Worm (Caenorhabditis elegans) whole organism, L1 larva: ENCODE results near the gene col-147.
A peak's percentile ranks its signal among the peaks of the same experiment; 100 is the strongest.

Experiments
- C16A3.4 ChIP-seq: fragments of 150-350 bp; optimal IDR thresholded peaks from 2 replicates; lab custom pipeline; 2014; ENCODE audit warnings: missing biosample characterization, missing genetic modification characterization
- Y116A8C.19 ChIP-seq: sonication (generic microtip); optimal IDR thresholded peaks from 2 replicates; lab custom pipeline; 2016; ENCODE audit warnings: missing compliant biosample characterization, missing genetic modification characterization, borderline replicate concordance
- blmp-1 ChIP-seq: fragments of 150-350 bp; optimal IDR thresholded peaks from 2 replicates; lab custom pipeline; 2014; ENCODE audit warnings: missing biosample characterization, missing genetic modification characterization
- ceh-82 ChIP-seq, 3 experiments: fragments of 150-350 bp in 1 of 3; sonication (generic microtip) in 2 of 3; optimal IDR thresholded peaks; 2 replicates each; lab custom pipeline; 2014 to 2017; ENCODE audit warnings: missing biosample characterization in 3 of 3, missing genetic modification characterization in 3 of 3
- dpl-1 ChIP-seq, 3 experiments: fragments of 150-350 bp in 2 of 3; sonication (generic microtip) in 1 of 3; optimal IDR thresholded peaks; 2 replicates each; lab custom pipeline; 2014 to 2017; ENCODE audit warnings: missing biosample characterization in 3 of 3, missing genetic modification characterization in 3 of 3, missing genetic modification reagents in 3 of 3
- dsc-1 ChIP-seq: sonication (generic microtip); optimal IDR thresholded peaks from 2 replicates; lab custom pipeline; 2016; ENCODE audit warnings: mild to moderate bottlenecking, missing genetic modification characterization, missing compliant biosample characterization
- efl-1 ChIP-seq, 4 experiments: fragments of 150-350 bp; optimal IDR thresholded peaks in 3 of 4; peaks in 1 of 4; 1 replicate in 1 of 4; 2 replicates in 3 of 4; lab custom pipeline; 2014; ENCODE audit warnings: missing biosample characterization in 2 of 4, missing genetic modification characterization in 2 of 4, missing genetic modification reagents in 2 of 4
- elt-2 ChIP-seq: sonication (generic microtip); optimal IDR thresholded peaks from 2 replicates; lab custom pipeline; 2016; ENCODE audit warnings: missing genetic modification characterization, mild to moderate bottlenecking, inconsistent platforms, missing compliant biosample characterization, missing genetic modification reagents
- elt-3 ChIP-seq, 6 experiments: fragments of 150-350 bp in 1 of 6; sonication (generic microtip); optimal IDR thresholded peaks; 2 replicates each; lab custom pipeline; 2017 to 2018; ENCODE audit warnings: missing biosample characterization in 6 of 6, missing genetic modification characterization in 6 of 6, inconsistent platforms in 1 of 6
- ets-5 ChIP-seq: fragments of 200-800 bp; sonication (Bioruptor generic); IDR thresholded peaks from 2 replicates; pipeline ENCODE4 v1.3.6; 2022; ENCODE audit warnings: missing genetic modification characterization, missing compliant biosample characterization
- fkh-4 ChIP-seq: sonication (generic microtip); optimal IDR thresholded peaks from 2 replicates; lab custom pipeline; 2016; ENCODE audit warnings: missing compliant biosample characterization, missing genetic modification characterization, borderline replicate concordance
- hpl-2 ChIP-seq: fragments of 150-350 bp; optimal IDR thresholded peaks from 2 replicates; lab custom pipeline; 2014; ENCODE audit warnings: missing biosample characterization, missing genetic modification reagents, missing genetic modification characterization
- irx-1 ChIP-seq: sonication (generic microtip); optimal IDR thresholded peaks from 2 replicates; lab custom pipeline; 2016; ENCODE audit warnings: missing genetic modification characterization, missing compliant biosample characterization
- jun-1 ChIP-seq: fragments of 150-350 bp; optimal IDR thresholded peaks from 2 replicates; lab custom pipeline; 2014; ENCODE audit warnings: missing biosample characterization, missing genetic modification reagents, missing genetic modification characterization
- lin-13 ChIP-seq: fragments of 150-350 bp; optimal IDR thresholded peaks from 2 replicates; lab custom pipeline; 2014; ENCODE audit warnings: missing biosample characterization, missing genetic modification reagents, missing genetic modification characterization
- lin-14 ChIP-seq: fragments of 200-800 bp; sonication (Bioruptor generic); optimal IDR thresholded peaks from 2 replicates; lab custom pipeline; 2018; ENCODE audit warnings: mild to moderate bottlenecking, missing genetic modification characterization, moderate library complexity, missing compliant biosample characterization
- lin-35 ChIP-seq, 2 experiments: fragments of 150-350 bp; optimal IDR thresholded peaks; 2 replicates each; lab custom pipeline; 2014; ENCODE audit warnings: missing biosample characterization in 2 of 2, missing genetic modification characterization in 2 of 2, missing genetic modification reagents in 2 of 2
- lin-39 ChIP-seq: fragments of 150-350 bp; optimal IDR thresholded peaks from 2 replicates; lab custom pipeline; 2014; ENCODE audit warnings: missing biosample characterization, missing genetic modification reagents, missing genetic modification characterization
- lir-3 ChIP-seq: sonication (generic microtip); optimal IDR thresholded peaks from 2 replicates; lab custom pipeline; 2016; ENCODE audit warnings: mild to moderate bottlenecking, missing genetic modification characterization, moderate library complexity, missing compliant biosample characterization; ENCODE audit not compliant: poor library complexity
- lsy-2 ChIP-seq, 2 experiments: fragments of 150-350 bp; optimal IDR thresholded peaks; 2 replicates each; lab custom pipeline; 2014; ENCODE audit warnings: missing biosample characterization in 2 of 2, missing genetic modification characterization in 2 of 2
- mdl-1 ChIP-seq, 2 experiments: fragments of 150-350 bp; optimal IDR thresholded peaks; 2 replicates each; lab custom pipeline; 2014 to 2017; ENCODE audit warnings: missing biosample characterization in 2 of 2, missing genetic modification characterization in 2 of 2, inconsistent platforms in 1 of 2
- mep-1 ChIP-seq: fragments of 150-350 bp; optimal IDR thresholded peaks from 2 replicates; lab custom pipeline; 2014; ENCODE audit warnings: missing biosample characterization, missing genetic modification characterization
- nhr-11 ChIP-seq: fragments of 150-350 bp; optimal IDR thresholded peaks from 2 replicates; lab custom pipeline; 2014; ENCODE audit warnings: missing biosample characterization, missing genetic modification characterization
- nhr-19 ChIP-seq: fragments of 200-800 bp; sonication (Bioruptor generic); conservative IDR thresholded peaks from 2 replicates; pipeline ENCODE4 v1.3.6; 2022; ENCODE audit warnings: missing genetic modification characterization, missing compliant biosample characterization
- nhr-20 ChIP-seq: sonication (generic microtip); optimal IDR thresholded peaks from 2 replicates; lab custom pipeline; 2016; ENCODE audit warnings: mild to moderate bottlenecking, missing genetic modification characterization, missing compliant biosample characterization
- nhr-47 ChIP-seq: sonication (generic microtip); optimal IDR thresholded peaks from 2 replicates; lab custom pipeline; 2016; ENCODE audit warnings: mild to moderate bottlenecking, missing genetic modification characterization, moderate library complexity, missing compliant biosample characterization
- nhr-71 ChIP-seq: sonication (generic microtip); optimal IDR thresholded peaks from 2 replicates; lab custom pipeline; 2016; ENCODE audit warnings: mild to moderate bottlenecking, missing genetic modification characterization, moderate library complexity, missing compliant biosample characterization
- nhr-85 ChIP-seq: sonication (generic microtip); peaks from one replicate; lab custom pipeline; 2016; ENCODE audit warnings: missing genetic modification characterization, inconsistent platforms, missing compliant biosample characterization
- nhr-90 ChIP-seq: sonication (generic microtip); optimal IDR thresholded peaks from 2 replicates; lab custom pipeline; 2016; ENCODE audit warnings: mild to moderate bottlenecking, missing genetic modification characterization, missing compliant biosample characterization; ENCODE audit not compliant: poor library complexity
- pax-3 ChIP-seq: fragments of 200-800 bp; sonication (Bioruptor generic); optimal IDR thresholded peaks from 2 replicates; lab custom pipeline; 2018; ENCODE audit warnings: mild to moderate bottlenecking, missing genetic modification characterization, moderate library complexity, missing compliant biosample characterization
- rnt-1 ChIP-seq: sonication (generic microtip); optimal IDR thresholded peaks from 2 replicates; lab custom pipeline; 2016; ENCODE audit warnings: mild to moderate bottlenecking, missing genetic modification characterization, moderate library complexity, missing compliant biosample characterization
- skn-1 ChIP-seq: fragments of 150-350 bp; optimal IDR thresholded peaks from 2 replicates; lab custom pipeline; 2014; ENCODE audit warnings: missing biosample characterization, missing genetic modification characterization
- snpc-4 ChIP-seq: fragments of 150-350 bp; optimal IDR thresholded peaks from 2 replicates; lab custom pipeline; 2014; ENCODE audit warnings: missing biosample characterization, missing genetic modification characterization
- snu-23 ChIP-seq: sonication (generic microtip); optimal IDR thresholded peaks from 2 replicates; lab custom pipeline; 2016; ENCODE audit warnings: missing genetic modification characterization, missing compliant biosample characterization
- sox-4 ChIP-seq: sonication (generic microtip); optimal IDR thresholded peaks from 2 replicates; lab custom pipeline; 2016; ENCODE audit warnings: missing genetic modification characterization, missing compliant biosample characterization
- swsn-7 ChIP-seq: sonication (generic microtip); optimal IDR thresholded peaks from 2 replicates; lab custom pipeline; 2016; ENCODE audit warnings: missing genetic modification characterization, missing compliant biosample characterization
- tbx-2 ChIP-seq: sonication (generic microtip); optimal IDR thresholded peaks from 2 replicates; lab custom pipeline; 2016; ENCODE audit warnings: missing genetic modification characterization, missing compliant biosample characterization
- tlp-1 ChIP-seq: fragments of 150-350 bp; optimal IDR thresholded peaks from 2 replicates; lab custom pipeline; 2014; ENCODE audit warnings: missing biosample characterization, missing genetic modification characterization
- unc-130 ChIP-seq: fragments of 150-350 bp; optimal IDR thresholded peaks from 2 replicates; lab custom pipeline; 2017; ENCODE audit warnings: missing biosample characterization, missing genetic modification characterization, inconsistent platforms
- unc-86 ChIP-seq: sonication (generic microtip); optimal IDR thresholded peaks from 2 replicates; lab custom pipeline; 2016; ENCODE audit warnings: missing genetic modification characterization, missing compliant biosample characterization
- xbp-1 ChIP-seq: sonication (generic microtip); optimal IDR thresholded peaks from 2 replicates; lab custom pipeline; 2016; ENCODE audit warnings: missing genetic modification characterization, missing compliant biosample characterization
- zip-4 ChIP-seq: fragments of 200-800 bp; sonication (Bioruptor generic); optimal IDR thresholded peaks from 2 replicates; lab custom pipeline; 2018; ENCODE audit warnings: mild to moderate bottlenecking, missing genetic modification characterization, moderate library complexity, missing compliant biosample characterization
- ztf-11 ChIP-seq, 2 experiments: sonication (generic microtip); optimal IDR thresholded peaks; 2 replicates each; lab custom pipeline; 2016 to 2017; ENCODE audit warnings: missing genetic modification characterization in 2 of 2, missing biosample characterization in 1 of 2, missing compliant biosample characterization in 1 of 2
- ztf-4 ChIP-seq: fragments of 150-350 bp; optimal IDR thresholded peaks from 2 replicates; lab custom pipeline; 2014; ENCODE audit warnings: missing biosample characterization, missing genetic modification characterization

Gene col-147

ce11 chrV:9583323-9583644, 49.9 kb downstream of the col-147 start, which contains the start of gene K09G1.1:
K09G1.1 (plus strand) TSS chrV:9583545.
- TF ChIP-seq blmp-1 (tag; lab: Kevin White, UChicago) = no peak
- no peak for TF ChIP-seq dpl-1 (GFP tag; optimal IDR thresholded peaks at IDR 0.05; lab: Kevin White, UChicago)
- no peak for TF ChIP-seq sox-4 (tag; lab: Kevin White, UChicago)
- TF ChIP-seq xbp-1 = no peak
- TF ChIP-seq, all 84 proteins: peak for 0

DNA sequence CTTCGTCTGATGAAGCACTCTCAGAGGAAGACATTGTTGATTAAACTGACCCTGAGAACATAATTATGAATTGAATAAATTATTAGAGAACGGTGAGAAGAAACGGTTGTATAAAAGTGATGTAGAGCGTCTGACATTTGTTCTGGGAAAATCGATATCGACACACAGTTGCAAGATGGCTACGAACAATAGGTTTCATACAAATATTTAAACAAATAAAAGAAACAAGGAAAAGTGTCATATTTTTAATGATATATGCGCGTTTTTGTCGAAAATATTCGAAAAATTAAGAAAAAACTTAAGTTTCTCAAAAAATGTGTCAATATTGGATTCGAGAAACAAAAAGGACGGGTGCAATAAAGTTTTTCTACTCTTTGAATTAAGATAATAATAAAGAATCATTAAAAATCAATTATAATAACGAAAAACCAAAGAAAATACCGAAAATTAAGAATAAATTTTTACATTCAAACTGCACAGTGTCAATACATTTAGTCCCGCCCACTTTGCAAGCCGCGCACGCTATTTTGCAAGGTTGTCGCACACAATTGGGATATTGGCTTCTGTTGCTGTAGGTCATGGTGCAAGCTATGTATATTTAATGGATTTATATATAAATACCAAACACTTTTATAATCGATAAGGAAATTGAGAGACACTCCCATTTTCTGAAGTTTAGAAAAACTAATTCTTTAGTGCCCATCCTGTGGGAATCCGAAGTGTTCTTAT, 50.4 kb downstream of the col-147 start, which contains the start of gene rtfo-1:
Gene rtfo-1, minus strand, starts transcription at position 51 of the 729 bp plus-strand sequence.
- TF ChIP-seq lir-3 (tag; lab: Kevin White, UChicago) (peak; percentile 31), ztf-4 (peak; percentile 47), rnt-1 (tag; lab: Kevin White, UChicago) (peak; percentile 62), dpl-1 (GFP tag; optimal IDR thresholded peaks at IDR 0.05; lab: Kevin White, UChicago) (peak; percentile 30 to 50 (median 47)), blmp-1 (tag; lab: Kevin White, UChicago) (peak; percentile 28), zip-4 (GFP tag; lab: Kevin White, UChicago) (peak; percentile 16), unc-130 (peak; percentile 44), Y116A8C.19 (no peak), lsy-2 (tag; optimal IDR thresholded peaks at IDR 0.05; lab: Kevin White, UChicago) (peak; percentile 36 to 41), ceh-82 (tag; optimal IDR thresholded peaks at IDR 0.05; lab: Kevin White, UChicago) (peak; percentile 7 to 36 (median 35)), mdl-1 (tag; optimal IDR thresholded peaks at IDR 0.05; lab: Kevin White, UChicago) (peak in 1 of 2 experiments; percentile 48), lin-13 (GFP tag; lab: Kevin White, UChicago) (peak; percentile 38), unc-86 (tag; lab: Kevin White, UChicago) (peak; percentile 23), irx-1 (tag; lab: Kevin White, UChicago) (peak; percentile 30), elt-3 (tag; optimal IDR thresholded peaks at IDR 0.05; lab: Kevin White, UChicago) (no peak), jun-1 (tag; lab: Kevin White, UChicago) (no peak), lin-35 (GFP tag; optimal IDR thresholded peaks at IDR 0.05; lab: Kevin White, UChicago) (peak; percentile 29 to 60), hpl-2 (GFP tag; lab: Kevin White, UChicago) (peak; percentile 38), mep-1 (tag; lab: Kevin White, UChicago) (peak; percentile 46), nhr-47 (tag; lab: Kevin White, UChicago) (peak; percentile 58), tbx-2 (tag; lab: Kevin White, UChicago) (peak; percentile 39), snpc-4 (tag; lab: Kevin White, UChicago) (peak; percentile 38), nhr-20 (tag; lab: Kevin White, UChicago) (peak; percentile 45), efl-1 (optimal IDR thresholded peaks at IDR 0.05; lab: Kevin White, UChicago) (peak; percentile 37 to 51), efl-1 (GFP tag; optimal IDR thresholded peaks at IDR 0.05 in 1 of 2; lab: Kevin White, UChicago) (peak; percentile 17 to 96), tlp-1 (tag; lab: Kevin White, UChicago) (no peak), dsc-1 (peak; percentile 35), elt-2 (tag; lab: Kevin White, UChicago) (peak; percentile 22), snu-23 (GFP tag; lab: Kevin White, UChicago) (peak; percentile 60), fkh-4 (tag; lab: Kevin White, UChicago) (no peak), pax-3 (tag; lab: Kevin White, UChicago) (no peak), nhr-19 (peak; percentile 29), C16A3.4 (tag; lab: Kevin White, UChicago) (peak; percentile 25), ets-5 (no peak), ztf-11 (tag; optimal IDR thresholded peaks at IDR 0.05; lab: Kevin White, UChicago) (peak in 1 of 2 experiments; percentile 7), lin-39 (no peak), xbp-1 (peak; percentile 54), nhr-11 (no peak), nhr-71 (tag; lab: Kevin White, UChicago) (peak; percentile 58), nhr-90 (tag; lab: Kevin White, UChicago) (peak; percentile 69), lin-14 (GFP tag; lab: Kevin White, UChicago) (peak; percentile 41), swsn-7 (tag; lab: Kevin White, UChicago) (peak; percentile 56), skn-1 (tag; lab: Kevin White, UChicago) (peak; percentile 58), nhr-85 (peak; percentile 75), sox-4 (tag; lab: Kevin White, UChicago) (no peak)
